Fruit fly (Drosophila melanogaster) whole organism, embryonic: ENCODE measurements around the gene CG10063.
A peak's percentile ranks its signal among the peaks of the same experiment; 100 is the strongest.

Source experiments
- Ada2b ChIP-seq: fragments of 200-800 bp; sonication (Bioruptor generic); IDR thresholded peaks from 2 replicates; pipeline ENCODE4 v1.3.6; 2022; ENCODE audit warnings: missing biosample characterization, missing genetic modification characterization
- C15 ChIP-seq: fragments of 200-800 bp; sonication (Bioruptor generic); IDR thresholded peaks from 3 replicates; pipeline ENCODE4 v1.3.6; 2022; ENCODE audit warnings: missing biosample characterization, missing genetic modification characterization
- CG10274 ChIP-seq: fragments of 200-800 bp; sonication (Bioruptor generic); optimal IDR thresholded peaks from 3 replicates; lab custom pipeline; 2017; ENCODE audit warnings: missing biosample characterization, mild to moderate bottlenecking, missing genetic modification characterization
- CG10321 ChIP-seq: fragments of 200-800 bp; sonication (Bioruptor generic); IDR thresholded peaks from 2 replicates; pipeline ENCODE4 v1.3.6; 2022; ENCODE audit warnings: missing biosample characterization, missing genetic modification characterization
- CG10543 ChIP-seq: fragments of 200-800 bp; sonication (Bioruptor generic); optimal IDR thresholded peaks from 3 replicates; lab custom pipeline; 2017; ENCODE audit warnings: missing biosample characterization, mild to moderate bottlenecking, missing genetic modification characterization, moderate library complexity
- CG12659 ChIP-seq: fragments of 200-800 bp; sonication (Bioruptor generic); optimal IDR thresholded peaks from 3 replicates; lab custom pipeline; 2017; ENCODE audit warnings: mild to moderate bottlenecking, missing biosample characterization, missing genetic modification reagents, missing genetic modification characterization
- CG15479 ChIP-seq: fragments of 200-800 bp; sonication (Bioruptor generic); optimal IDR thresholded peaks from 3 replicates; lab custom pipeline; 2019; ENCODE audit warnings: missing biosample characterization, mild to moderate bottlenecking, missing genetic modification characterization, moderate library complexity
- CG1602 ChIP-seq: fragments of 200-800 bp; sonication (Bioruptor generic); optimal IDR thresholded peaks from 3 replicates; lab custom pipeline; 2016; ENCODE audit warnings: missing biosample characterization, missing genetic modification characterization
- CG17612 ChIP-seq: fragments of 200-800 bp; sonication (Bioruptor generic); IDR thresholded peaks from 2 replicates; pipeline ENCODE4 v1.3.6; 2022; ENCODE audit warnings: missing biosample characterization, missing genetic modification characterization
- CG17912 ChIP-seq: fragments of 200-800 bp; sonication (Bioruptor generic); optimal IDR thresholded peaks from 2 replicates; lab custom pipeline; 2018; ENCODE audit warnings: missing biosample characterization, mild to moderate bottlenecking, missing genetic modification characterization
- CG2712 ChIP-seq: fragments of 200-800 bp; optimal IDR thresholded peaks from 3 replicates; lab custom pipeline; 2019; ENCODE audit warnings: missing biosample characterization, mild to moderate bottlenecking, missing genetic modification characterization, moderate library complexity
- CG34376 ChIP-seq: fragments of 200-800 bp; sonication (Bioruptor generic); optimal IDR thresholded peaks from 2 replicates; lab custom pipeline; 2018; ENCODE audit warnings: missing biosample characterization, mild to moderate bottlenecking, missing genetic modification characterization
- CG42726 ChIP-seq: fragments of 200-800 bp; sonication (Bioruptor generic); IDR thresholded peaks from 2 replicates; pipeline ENCODE4 v1.3.6; 2022; ENCODE audit warnings: missing biosample characterization, missing genetic modification characterization; ENCODE audit not compliant: partially characterized antibody
- CG4854 ChIP-seq: fragments of 200-800 bp; sonication (Bioruptor generic); optimal IDR thresholded peaks from 2 replicates; lab custom pipeline; 2016; ENCODE audit warnings: missing biosample characterization, missing genetic modification characterization, inconsistent platforms
- CG5953 ChIP-seq: fragments of 200-800 bp; sonication (Bioruptor generic); IDR thresholded peaks from 2 replicates; pipeline ENCODE4 v1.3.6; 2022; ENCODE audit warnings: missing biosample characterization, missing genetic modification characterization
- CG6175 ChIP-seq: fragments of 200-800 bp; sonication (Bioruptor generic); IDR thresholded peaks from 3 replicates; pipeline ENCODE4 v1.3.6; 2022; ENCODE audit warnings: missing biosample characterization, missing genetic modification characterization
- CG7357 ChIP-seq: fragments of 200-800 bp; sonication (Bioruptor generic); IDR thresholded peaks from 3 replicates; pipeline ENCODE4 v1.3.6; 2022; ENCODE audit warnings: missing biosample characterization, missing genetic modification characterization
- CG7987 ChIP-seq: fragments of 200-800 bp; sonication (Bioruptor generic); optimal IDR thresholded peaks from 2 replicates; lab custom pipeline; 2018; ENCODE audit warnings: missing biosample characterization, mild to moderate bottlenecking, missing genetic modification characterization, moderate library complexity
- Dp ChIP-seq: fragments of 200-800 bp; sonication (Bioruptor generic); optimal IDR thresholded peaks from 2 replicates; lab custom pipeline; 2018; ENCODE audit warnings: missing biosample characterization, mild to moderate bottlenecking, missing genetic modification characterization, moderate library complexity
- GATAe ChIP-seq: fragments of 200-800 bp; sonication (Bioruptor generic); conservative IDR thresholded peaks from 2 replicates; pipeline ENCODE4 v1.3.6; 2022; ENCODE audit warnings: missing biosample characterization, missing genetic modification characterization
- Gug ChIP-seq: fragments of 200-800 bp; sonication (Bioruptor generic); IDR thresholded peaks from 4 replicates; pipeline ENCODE4 v1.3.6; 2022; ENCODE audit warnings: missing biosample characterization, missing genetic modification characterization
- HHEX ChIP-seq: fragments of 200-800 bp; sonication (Bioruptor generic); optimal IDR thresholded peaks from 3 replicates; lab custom pipeline; 2017; ENCODE audit warnings: missing biosample characterization, mild to moderate bottlenecking, missing genetic modification characterization, missing genetic modification reagents
- NC2α ChIP-seq: fragments of 200-800 bp; sonication (Bioruptor generic); optimal IDR thresholded peaks from 2 replicates; lab custom pipeline; 2016; ENCODE audit warnings: missing biosample characterization, missing genetic modification characterization
- Side ChIP-seq: fragments of 200-800 bp; sonication (Bioruptor generic); optimal IDR thresholded peaks from 2 replicates; lab custom pipeline; 2016; ENCODE audit warnings: missing biosample characterization, missing genetic modification characterization
- Tbp ChIP-seq: fragments of >200 bp; optimal IDR thresholded peaks from 2 replicates; lab custom pipeline; 2018; ENCODE audit warnings: missing biosample characterization, missing genetic modification characterization
- abd-A ChIP-seq: fragments of 200-800 bp; sonication (Bioruptor generic); optimal IDR thresholded peaks from 3 replicates; lab custom pipeline; 2019; ENCODE audit warnings: missing biosample characterization, mild to moderate bottlenecking, missing genetic modification characterization, moderate library complexity
- aop ChIP-seq: fragments of 200-800 bp; sonication (Bioruptor generic); IDR thresholded peaks from 2 replicates; pipeline ENCODE4 v1.3.6; 2022; ENCODE audit warnings: missing biosample characterization, missing genetic modification characterization
- btn ChIP-seq: fragments of 200-800 bp; sonication (Bioruptor generic); optimal IDR thresholded peaks from 2 replicates; lab custom pipeline; 2016; ENCODE audit warnings: missing biosample characterization, missing genetic modification characterization
- caup ChIP-seq: fragments of 200-800 bp; sonication (Bioruptor generic); optimal IDR thresholded peaks from 3 replicates; lab custom pipeline; 2017; ENCODE audit warnings: missing biosample characterization, mild to moderate bottlenecking, missing genetic modification characterization, moderate library complexity; ENCODE audit not compliant: severe bottlenecking
- chinmo ChIP-seq: fragments of 200-800 bp; sonication (Bioruptor generic); IDR thresholded peaks from 4 replicates; pipeline ENCODE4 v1.3.6; 2022; ENCODE audit warnings: missing biosample characterization, missing genetic modification characterization; ENCODE audit not compliant: partially characterized antibody
- cwo ChIP-seq: fragments of 200-800 bp; sonication (Bioruptor generic); optimal IDR thresholded peaks from 3 replicates; lab custom pipeline; 2017; ENCODE audit warnings: missing biosample characterization, missing genetic modification characterization, mild to moderate bottlenecking, moderate library complexity, missing genetic modification reagents
- en ChIP-seq: fragments of 200-800 bp; sonication (Bioruptor generic); optimal IDR thresholded peaks from 2 replicates; lab custom pipeline; 2016; ENCODE audit warnings: missing biosample characterization, missing genetic modification characterization
- exex ChIP-seq: fragments of 200-800 bp; sonication (Bioruptor generic); optimal IDR thresholded peaks from 4 replicates; lab custom pipeline; 2018; ENCODE audit warnings: missing biosample characterization, mild to moderate bottlenecking, missing genetic modification characterization, moderate library complexity
- gsb ChIP-seq: fragments of 200-800 bp; sonication (Bioruptor generic); IDR thresholded peaks from 2 replicates; pipeline ENCODE4 v1.3.6; 2022; ENCODE audit warnings: missing biosample characterization, missing genetic modification characterization
- h ChIP-seq: fragments of >200 bp; optimal IDR thresholded peaks from 2 replicates; lab custom pipeline; 2017
- pfk ChIP-seq: fragments of 200-800 bp; sonication (Bioruptor generic); optimal IDR thresholded peaks from 2 replicates; lab custom pipeline; 2018; ENCODE audit warnings: missing biosample characterization, mild to moderate bottlenecking, missing genetic modification characterization, moderate library complexity
- pita ChIP-seq: fragments of 200-800 bp; sonication (Bioruptor generic); optimal IDR thresholded peaks from 2 replicates; lab custom pipeline; 2017; ENCODE audit warnings: missing biosample characterization, mild to moderate bottlenecking, missing genetic modification characterization
- pzg ChIP-seq: fragments of 200-800 bp; sonication (Bioruptor generic); optimal IDR thresholded peaks from 3 replicates; lab custom pipeline; 2018; ENCODE audit warnings: missing biosample characterization, mild to moderate bottlenecking, missing genetic modification characterization, moderate library complexity
- sens ChIP-seq: fragments of 200-800 bp; sonication (Bioruptor generic); peaks from one replicate; lab custom pipeline; 2016; ENCODE audit warnings: missing biosample characterization, missing genetic modification characterization
- seq ChIP-seq: fragments of 200-800 bp; sonication (Bioruptor generic); IDR thresholded peaks from 2 replicates; pipeline ENCODE4 v1.3.6; 2022; ENCODE audit warnings: missing biosample characterization, missing genetic modification characterization
- sim ChIP-seq: fragments of 200-800 bp; sonication (Bioruptor generic); IDR thresholded peaks from 2 replicates; pipeline ENCODE4 v1.3.6; 2022; ENCODE audit warnings: missing biosample characterization, missing genetic modification characterization
- sug ChIP-seq: fragments of 200-800 bp; optimal IDR thresholded peaks from 2 replicates; lab custom pipeline; 2019; ENCODE audit warnings: missing biosample characterization, mild to moderate bottlenecking, missing genetic modification characterization, moderate library complexity
- tin ChIP-seq: fragments of 200-800 bp; sonication (Bioruptor generic); optimal IDR thresholded peaks from 3 replicates; lab custom pipeline; 2016; ENCODE audit warnings: missing biosample characterization, missing genetic modification characterization
- tna ChIP-seq: fragments of 200-800 bp; sonication (Bioruptor generic); IDR thresholded peaks from 2 replicates; pipeline ENCODE4 v1.3.6; 2022; ENCODE audit warnings: missing biosample characterization, missing genetic modification characterization; ENCODE audit not compliant: partially characterized antibody

Gene CG10063

DNA sequence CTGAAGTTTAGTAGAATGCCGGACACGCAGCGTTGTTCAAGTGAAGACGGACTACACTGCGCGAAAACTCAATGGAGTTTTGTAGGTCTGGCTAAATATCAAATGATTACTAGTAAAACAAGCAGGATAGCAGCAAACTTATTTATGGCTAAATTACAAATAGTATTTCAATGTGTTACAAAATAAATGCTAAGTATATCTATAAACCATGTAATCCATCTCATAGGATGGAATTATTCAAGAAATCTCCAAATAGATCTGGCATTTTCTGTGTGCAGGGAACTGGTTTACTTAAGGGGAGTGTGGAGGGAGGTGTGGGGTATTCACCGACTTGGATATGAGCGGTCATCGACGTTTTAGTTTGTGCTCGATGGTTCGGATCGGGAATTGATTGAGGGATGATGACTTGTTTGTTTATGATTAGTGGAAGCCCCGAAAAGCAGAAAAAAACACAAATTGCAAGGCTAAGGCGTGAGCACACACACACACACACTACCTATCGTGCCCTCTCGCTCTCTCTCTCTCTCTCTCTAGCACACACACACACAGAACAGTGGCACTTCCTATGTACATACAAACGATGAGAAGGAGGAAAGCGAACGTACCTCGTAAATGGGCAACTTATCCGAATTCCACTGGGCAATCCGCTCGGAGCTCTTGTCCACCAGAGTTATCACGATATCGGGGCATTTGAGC lies 8.3 kb downstream of the CG10063 start (continued):
- TF ChIP-seq cwo (GFP tag; lab: Kevin White, UChicago) (peak; percentile 64), en (GFP tag; lab: Kevin White, UChicago) (peak; percentile 75), Gug (peak; percentile 52; the same call in 2 of the 4 replicates), h (lab: Kevin White, UChicago) (no peak), CG42726 (no peak), CG5953 (GFP tag; lab: Robert Waterston, UW) (peak; percentile 35; the same call in 1 of the 2 replicates), Dp (GFP tag; lab: Kevin White, UChicago) (no peak), btn (GFP tag; lab: Kevin White, UChicago) (peak; percentile 50), tna (GFP tag; lab: Robert Waterston, UW) (no peak), pita (no peak), CG17612 (peak; percentile 36; the same call in 1 of the 2 replicates), pfk (GFP tag; lab: Kevin White, UChicago) (no peak), CG15479 (GFP tag; lab: Kevin White, UChicago) (no peak), CG10274 (peak; percentile 35), CG6175 (GFP tag; lab: Robert Waterston, UW) (no peak; the same call in 2 of the 3 replicates), sim (GFP tag; lab: Robert Waterston, UW) (peak; percentile 27; the same call in 1 of the 2 replicates)

DNA sequence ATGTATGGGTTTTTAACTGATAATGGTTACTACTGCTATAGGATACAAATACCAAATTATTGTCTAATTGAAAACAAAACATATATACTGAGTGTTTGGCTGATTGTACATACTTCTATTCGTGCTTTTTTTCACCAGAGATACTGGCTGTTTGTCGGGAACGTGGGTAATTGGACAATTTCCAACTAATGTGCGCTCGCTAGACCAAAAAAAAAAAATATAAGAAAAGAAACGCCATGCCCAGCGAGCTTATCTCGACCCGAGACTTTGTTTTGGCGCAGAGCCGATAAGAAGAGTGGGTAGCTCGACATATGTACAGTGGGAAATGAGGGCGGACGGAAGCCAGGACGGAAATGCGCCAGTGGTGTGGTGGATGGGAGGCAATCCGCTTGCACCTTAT lies 9.1 kb downstream of the CG10063 start:
- TF ChIP-seq caup (no peak), HHEX (GFP tag; lab: Kevin White, UChicago) (no peak), GATAe (GFP tag; lab: Robert Waterston, UW) (peak; percentile 67), CG7357 (GFP tag; lab: Robert Waterston, UW) (no peak), CG4854 (GFP tag; lab: Kevin White, UChicago) (no peak), Ada2b (GFP tag; lab: Robert Waterston, UW) (no peak), chinmo (GFP tag; lab: Robert Waterston, UW) (peak; percentile 85; the same call in 1 of the 4 replicates), CG12659 (GFP tag; lab: Kevin White, UChicago) (no peak), btn (GFP tag; lab: Kevin White, UChicago) (no peak), C15 (GFP tag; lab: Robert Waterston, UW) (no peak), aop (GFP tag; lab: Robert Waterston, UW) (peak; percentile 43; the same call in 1 of the 2 replicates), CG1602 (no peak), CG10321 (GFP tag; lab: Robert Waterston, UW) (no peak), CG2712 (no peak), seq (GFP tag; lab: Robert Waterston, UW) (no peak), CG10543 (GFP tag; lab: Kevin White, UChicago) (peak; percentile 4), exex (tag; lab: Kevin White, UChicago) (peak; percentile 83), pzg (GFP tag; lab: Kevin White, UChicago) (no peak), gsb (no peak), abd-A (tag; lab: Kevin White, UChicago) (no peak), tin (no peak), CG17912 (GFP tag; lab: Kevin White, UChicago) (peak; percentile 26), Tbp (no peak), CG34376 (GFP tag; lab: Kevin White, UChicago) (peak; percentile 2), Side (GFP tag; lab: Kevin White, UChicago) (no peak), sug (tag; lab: Kevin White, UChicago) (no peak), CG7987 (GFP tag; lab: Kevin White, UChicago) (no peak), NC2α (GFP tag; lab: Kevin White, UChicago) (no peak), sens (peak; percentile 68)
